Worm (Caenorhabditis elegans) whole organism, midembryonic: ENCODE data around the gene C44F1.1.

ENCODE experiments used
- T22C8.4 ChIP-seq: fragments of 200-800 bp; sonication (Bioruptor generic); IDR thresholded peaks from 2 replicates; pipeline ENCODE4 v1.3.6; 2022; ENCODE audit warnings: missing genetic modification characterization, missing compliant biosample characterization
- cog-1 ChIP-seq: sonication (generic microtip); optimal IDR thresholded peaks from 2 replicates; lab custom pipeline; 2016; ENCODE audit warnings: missing genetic modification characterization, missing compliant biosample characterization
- flt-1 ChIP-seq: fragments of 200-800 bp; sonication (Bioruptor generic); IDR thresholded peaks from 2 replicates; pipeline ENCODE4 v1.3.6; 2022; ENCODE audit warnings: missing genetic modification characterization, missing compliant biosample characterization
- klf-2 ChIP-seq: fragments of 200-800 bp; sonication (Bioruptor generic); conservative IDR thresholded peaks from 2 replicates; pipeline ENCODE4 v1.3.6; 2022; ENCODE audit warnings: missing genetic modification reagents, missing genetic modification characterization, missing compliant biosample characterization
- med-1 ChIP-seq: sonication (generic microtip); optimal IDR thresholded peaks from 2 replicates; lab custom pipeline; 2017; ENCODE audit warnings: missing genetic modification characterization, mild to moderate bottlenecking, missing compliant biosample characterization, antibody characterized with exemption, missing genetic modification reagents; ENCODE audit not compliant: insufficient read depth
- ref-1 ChIP-seq: fragments of 200-800 bp; sonication (Bioruptor generic); conservative IDR thresholded peaks from 2 replicates; pipeline ENCODE4 v1.3.6; 2022; ENCODE audit warnings: missing genetic modification reagents, missing genetic modification characterization, missing compliant biosample characterization
- tab-1 ChIP-seq: fragments of 200-800 bp; sonication (Bioruptor generic); IDR thresholded peaks from 2 replicates; pipeline ENCODE4 v1.3.6; 2022; ENCODE audit warnings: missing genetic modification characterization, missing compliant biosample characterization
- ztf-23 ChIP-seq: fragments of 200-800 bp; sonication (Bioruptor generic); IDR thresholded peaks from 2 replicates; pipeline ENCODE4 v1.3.6; 2022; ENCODE audit warnings: missing genetic modification reagents, missing genetic modification characterization, missing compliant biosample characterization
- ztf-29 ChIP-seq: fragments of 200-800 bp; sonication (Bioruptor generic); IDR thresholded peaks from 2 replicates; pipeline ENCODE4 v1.3.6; 2022; ENCODE audit warnings: missing genetic modification reagents, missing genetic modification characterization, missing compliant biosample characterization

- TF ChIP-seq cog-1 (tag; lab: Kevin White, UChicago) (no peak), T22C8.4 (no peak), klf-2 (GFP tag; lab: Robert Waterston, UW) (no peak), ref-1 (GFP tag; lab: Robert Waterston, UW) (no peak), tab-1 (GFP tag; lab: Robert Waterston, UW) (no peak), flt-1 (no peak), med-1 (no peak), ztf-23 (GFP tag; lab: Robert Waterston, UW) (no peak), ztf-29 (no peak)
Measured at ce11 chrIII:3737742-3738141, 27.6 kb downstream of the C44F1.1 start.
